Fruit fly (Drosophila melanogaster): ENCODE measurements around the gene CG32284.

The CG32284 gene

dm6 chr3L:3178530-3179096, 7.9 kb upstream of the CG32284 start, which contains the start of the genes MnM and Girdin (continued):
- TF ChIP-seq fd64A (GFP tag; optimal IDR thresholded peaks at IDR 0.05) (no peak), HmgZ (tag; optimal IDR thresholded peaks at IDR 0.05) (peak; percentile 82), Bteb2 (GFP tag; optimal IDR thresholded peaks at IDR 0.05) (peak; percentile 69), dimm (GFP tag; IDR thresholded peaks at IDR 0.05) (no peak), Dad (GFP tag; optimal IDR thresholded peaks at IDR 0.05) (peak; percentile 60), tna (GFP tag; IDR thresholded peaks at IDR 0.05; ENCODE audit: partially characterized antibody) (peak; percentile 43; the same call in 1 of the 2 replicates), CG7556 (GFP tag; optimal IDR thresholded peaks at IDR 0.05) (no peak), CG13624 (GFP tag; optimal IDR thresholded peaks at IDR 0.05) (peak; percentile 80), Hr3 (GFP tag; optimal IDR thresholded peaks at IDR 0.05) (peak; percentile 86), CG9727 (GFP tag; optimal IDR thresholded peaks at IDR 0.05) (peak; percentile 46), CG12744 (GFP tag; optimal IDR thresholded peaks at IDR 0.05) (peak; percentile 25), tgo (GFP tag; IDR thresholded peaks at IDR 0.05) (peak; percentile 21; the same call in 1 of the 3 replicates), CG7372 (GFP tag; IDR thresholded peaks at IDR 0.05) (0 out of 2 replicates have a peak, but pooled peaks have one; percentile 11), chn (GFP tag; optimal IDR thresholded peaks at IDR 0.05) (peak; percentile 78), CG5953 (GFP tag; IDR thresholded peaks at IDR 0.05) (no peak), CG15514 (GFP tag; optimal IDR thresholded peaks at IDR 0.05) (peak; percentile 88), CG5245 (GFP tag; optimal IDR thresholded peaks at IDR 0.05) (peak; percentile 55), slou (GFP tag; optimal IDR thresholded peaks at IDR 0.05) (no peak), mam (GFP tag; optimal IDR thresholded peaks at IDR 0.05) (peak; percentile 74), dati (GFP tag; IDR thresholded peaks at IDR 0.05) (no peak), CG14710 (tag; optimal IDR thresholded peaks at IDR 0.05) (peak; percentile 75), toy (GFP tag; IDR thresholded peaks at IDR 0.05) (no peak), Oli (tag; optimal IDR thresholded peaks at IDR 0.05) (peak; percentile 27), CoRest (tag; optimal IDR thresholded peaks at IDR 0.05) (peak; percentile 81), hb (GFP tag; IDR thresholded peaks at IDR 0.05; ENCODE audit: partially characterized antibody) (peak; percentile 76; the same call in 2 of the 3 replicates), Awh (GFP tag; IDR thresholded peaks at IDR 0.05) (no peak), CG12769 (tag; optimal IDR thresholded peaks at IDR 0.05) (peak; percentile 80), CG18262 (tag; optimal IDR thresholded peaks at IDR 0.05) (no peak), Ssrp (tag; optimal IDR thresholded peaks at IDR 0.05) (peak; percentile 46), bsh (GFP tag; optimal IDR thresholded peaks at IDR 0.05) (peak in 1 of 2 experiments; percentile 41), CG12942 (GFP tag; optimal IDR thresholded peaks at IDR 0.05) (peak; percentile 53), oc (tag; optimal IDR thresholded peaks at IDR 0.05) (no peak), Poxn (GFP tag; IDR thresholded peaks at IDR 0.05) (peak; percentile 10; the same call in 1 of the 2 replicates), hth (optimal IDR thresholded peaks at IDR 0.05) (no peak), Doc2 (GFP tag; IDR thresholded peaks at IDR 0.05) (no peak), Meics (GFP tag; optimal IDR thresholded peaks at IDR 0.05) (peak; percentile 22), cg (GFP tag; optimal IDR thresholded peaks at IDR 0.05) (no peak), CG1647 (GFP tag; optimal IDR thresholded peaks at IDR 0.05) (peak; percentile 23), zen2 (GFP tag; IDR thresholded peaks at IDR 0.05; ENCODE audit: partially characterized antibody) (no peak; the same call in 2 of the 3 replicates), CG1233 (GFP tag; optimal IDR thresholded peaks at IDR 0.05) (no peak), B-H1 (GFP tag; IDR thresholded peaks at IDR 0.05) (no peak), CG7839 (tag; optimal IDR thresholded peaks at IDR 0.05) (no peak), Pdp1 (GFP tag; optimal IDR thresholded peaks at IDR 0.05) (peak; percentile 67 to 69), grau (tag; optimal IDR thresholded peaks at IDR 0.05) (peak; percentile 74), Myb (GFP tag; optimal IDR thresholded peaks at IDR 0.05) (peak; percentile 89), Camta (GFP tag; optimal IDR thresholded peaks at IDR 0.05) (peak; percentile 39), en (GFP tag; optimal IDR thresholded peaks at IDR 0.05) (no peak), so (GFP tag; IDR thresholded peaks at IDR 0.05) (no peak), Rfx (GFP tag; IDR thresholded peaks at IDR 0.05) (peak; percentile 75), CG18599 (GFP tag; optimal IDR thresholded peaks at IDR 0.05) (peak; percentile 44)

Measured in whole organism, embryonic.